Worm (Caenorhabditis elegans) whole organism, mixed stage, embryonic: ENCODE measurements around the gene hgap-2.

Experiments used
- M03D4.4 ChIP-seq: sonication (generic microtip); optimal IDR thresholded peaks from 2 replicates; lab custom pipeline; 2017; ENCODE audit warnings: mild to moderate bottlenecking, missing genetic modification characterization, missing compliant biosample characterization
- blmp-1 ChIP-seq: fragments of 150-350 bp; optimal IDR thresholded peaks from 2 replicates; lab custom pipeline; 2014; ENCODE audit warnings: missing biosample characterization, missing genetic modification characterization
- ceh-39 ChIP-seq: fragments of 150-350 bp; optimal IDR thresholded peaks from 2 replicates; lab custom pipeline; 2014; ENCODE audit warnings: missing biosample characterization, missing genetic modification characterization
- ceh-43 ChIP-seq: fragments of 200-800 bp; sonication (Bioruptor generic); optimal IDR thresholded peaks from 2 replicates; lab custom pipeline; 2018; ENCODE audit warnings: mild to moderate bottlenecking, missing genetic modification characterization, moderate library complexity, missing compliant biosample characterization
- ceh-83 ChIP-seq: fragments of 200-800 bp; sonication (Bioruptor generic); optimal IDR thresholded peaks from 2 replicates; lab custom pipeline; 2018; ENCODE audit warnings: mild to moderate bottlenecking, missing genetic modification characterization, missing compliant biosample characterization
- ces-1 ChIP-seq: fragments of 150-350 bp; optimal IDR thresholded peaks from 2 replicates; lab custom pipeline; 2014; ENCODE audit warnings: missing biosample characterization, missing genetic modification reagents, missing genetic modification characterization
- cnd-1 ChIP-seq: fragments of 200-800 bp; sonication (Bioruptor generic); optimal IDR thresholded peaks from 2 replicates; lab custom pipeline; 2018; ENCODE audit warnings: mild to moderate bottlenecking, missing genetic modification characterization, missing compliant biosample characterization
- drap-1 ChIP-seq: fragments of 200-800 bp; sonication (Bioruptor generic); optimal IDR thresholded peaks from 3 replicates; lab custom pipeline; 2018; ENCODE audit warnings: mild to moderate bottlenecking, missing genetic modification characterization, missing compliant biosample characterization
- elt-1 ChIP-seq: sonication (generic microtip); optimal IDR thresholded peaks from 2 replicates; lab custom pipeline; 2017; ENCODE audit warnings: missing genetic modification characterization, mild to moderate bottlenecking, missing compliant biosample characterization, antibody characterized with exemption, moderate library complexity, borderline replicate concordance; ENCODE audit not compliant: insufficient read depth
- elt-3 ChIP-seq: fragments of 150-350 bp; optimal IDR thresholded peaks from 2 replicates; lab custom pipeline; 2014; ENCODE audit warnings: missing biosample characterization, missing genetic modification characterization
- flh-1 ChIP-seq: fragments of 200-800 bp; sonication (Bioruptor generic); optimal IDR thresholded peaks from 2 replicates; lab custom pipeline; 2018; ENCODE audit warnings: mild to moderate bottlenecking, missing genetic modification characterization, moderate library complexity, missing compliant biosample characterization
- ham-2 ChIP-seq: fragments of 200-800 bp; sonication (Bioruptor generic); optimal IDR thresholded peaks from 2 replicates; lab custom pipeline; 2018; ENCODE audit warnings: mild to moderate bottlenecking, missing genetic modification characterization, missing compliant biosample characterization
- hlh-1 ChIP-seq: fragments of 150-350 bp; optimal IDR thresholded peaks from 2 replicates; lab custom pipeline; 2014; ENCODE audit warnings: missing biosample characterization, missing genetic modification reagents, missing genetic modification characterization
- lin-13 ChIP-seq: fragments of 150-350 bp; optimal IDR thresholded peaks from 2 replicates; lab custom pipeline; 2014; ENCODE audit warnings: missing biosample characterization, missing genetic modification characterization
- lin-32 ChIP-seq: fragments of 200-800 bp; sonication (Bioruptor generic); optimal IDR thresholded peaks from 2 replicates; lab custom pipeline; 2018; ENCODE audit warnings: mild to moderate bottlenecking, missing genetic modification characterization, missing compliant biosample characterization
- lsy-2 ChIP-seq: fragments of 150-350 bp; optimal IDR thresholded peaks from 2 replicates; lab custom pipeline; 2014; ENCODE audit warnings: missing biosample characterization, missing genetic modification characterization
- mep-1 ChIP-seq: fragments of 150-350 bp; optimal IDR thresholded peaks from 2 replicates; lab custom pipeline; 2017; ENCODE audit warnings: missing biosample characterization, missing genetic modification reagents, missing genetic modification characterization, inconsistent platforms
- mls-2 ChIP-seq: sonication (generic microtip); optimal IDR thresholded peaks from 2 replicates; lab custom pipeline; 2016; ENCODE audit warnings: mild to moderate bottlenecking, missing genetic modification characterization, moderate library complexity, missing compliant biosample characterization
- nhr-12 ChIP-seq: fragments of 150-350 bp; optimal IDR thresholded peaks from 2 replicates; lab custom pipeline; 2014; ENCODE audit warnings: missing biosample characterization, missing genetic modification characterization
- nhr-2 ChIP-seq: fragments of 150-350 bp; optimal IDR thresholded peaks from 2 replicates; lab custom pipeline; 2014; ENCODE audit warnings: missing biosample characterization, missing genetic modification characterization
- nhr-237 ChIP-seq: fragments of 150-350 bp; optimal IDR thresholded peaks from 2 replicates; lab custom pipeline; 2014; ENCODE audit warnings: missing biosample characterization, missing genetic modification characterization
- nhr-28 ChIP-seq: fragments of 150-350 bp; optimal IDR thresholded peaks from 2 replicates; lab custom pipeline; 2014; ENCODE audit warnings: missing biosample characterization, missing genetic modification characterization
- nhr-76 ChIP-seq: sonication (generic microtip); optimal IDR thresholded peaks from 2 replicates; lab custom pipeline; 2017; ENCODE audit warnings: missing biosample characterization, missing genetic modification characterization
- pha-4 ChIP-seq: fragments of 150-350 bp; optimal IDR thresholded peaks from 2 replicates; lab custom pipeline; 2018; ENCODE audit warnings: missing biosample characterization, missing genetic modification reagents, missing genetic modification characterization
- sem-2 ChIP-seq: fragments of 200-800 bp; sonication (Bioruptor generic); optimal IDR thresholded peaks from 2 replicates; lab custom pipeline; 2018; ENCODE audit warnings: mild to moderate bottlenecking, missing genetic modification characterization, missing compliant biosample characterization
- snpc-4 ChIP-seq: fragments of 150-350 bp; optimal IDR thresholded peaks from 2 replicates; lab custom pipeline; 2014; ENCODE audit warnings: missing biosample characterization, missing genetic modification characterization
- sptf-1 ChIP-seq: sonication (generic microtip); optimal IDR thresholded peaks from 2 replicates; lab custom pipeline; 2017; ENCODE audit warnings: mild to moderate bottlenecking, missing genetic modification characterization, moderate library complexity, missing compliant biosample characterization
- unc-120 ChIP-seq: sonication (generic microtip); optimal IDR thresholded peaks from 2 replicates; lab custom pipeline; 2017; ENCODE audit warnings: missing genetic modification characterization, missing compliant biosample characterization; ENCODE audit not compliant: poor library complexity, severe bottlenecking
- unc-39 ChIP-seq: fragments of 150-350 bp; optimal IDR thresholded peaks from 2 replicates; lab custom pipeline; 2014; ENCODE audit warnings: missing biosample characterization, missing genetic modification characterization
- unc-62 ChIP-seq: fragments of 150-350 bp; optimal IDR thresholded peaks from 2 replicates; lab custom pipeline; 2014; ENCODE audit warnings: missing biosample characterization, missing genetic modification reagents, missing genetic modification characterization
- ztf-11 ChIP-seq: fragments of 150-350 bp; optimal IDR thresholded peaks from 2 replicates; lab custom pipeline; 2014; ENCODE audit warnings: missing biosample characterization, missing genetic modification characterization

hgap-2 gene

DNA sequence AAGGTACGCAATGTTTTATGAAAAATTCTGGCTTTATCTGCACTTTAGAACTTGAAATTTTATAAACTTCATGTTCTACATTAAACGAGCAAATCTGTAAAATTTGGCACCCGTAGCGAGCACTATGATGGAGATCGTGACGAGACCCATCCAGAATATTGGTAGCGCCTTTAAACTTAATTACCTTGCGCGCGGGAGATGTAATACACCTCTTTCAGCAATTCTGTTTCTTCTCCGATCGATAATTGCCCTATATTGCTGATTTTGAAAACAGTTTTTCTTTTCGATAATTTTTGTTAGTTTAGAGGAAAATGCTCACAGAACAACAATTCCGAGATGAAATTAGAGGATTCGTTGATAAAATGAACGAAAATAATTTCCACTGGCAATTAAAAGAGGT lies 25.9 kb downstream of the hgap-2 start, which contains the start of gene atg-10:
TSS of gene atg-10 (plus strand) at position 301 of the 400 bp plus-strand sequence.
- no peak for TF ChIP-seq elt-3 (tag; lab: Kevin White, UChicago)
- no peak for TF ChIP-seq mep-1 (tag; lab: Kevin White, UChicago)
- no peak for TF ChIP-seq ztf-11 (tag; lab: Kevin White, UChicago)
- TF ChIP-seq ces-1 (GFP tag; lab: Kevin White, UChicago): no peak
- TF ChIP-seq lsy-2 (tag; lab: Kevin White, UChicago): no peak
- TF ChIP-seq cnd-1 (tag; lab: Kevin White, UChicago): no peak
- TF ChIP-seq ham-2: no peak
- TF ChIP-seq drap-1 (GFP tag; lab: Kevin White, UChicago): no peak
- TF ChIP-seq lin-32 (GFP tag; lab: Kevin White, UChicago): no peak
- TF ChIP-seq nhr-12 (tag; lab: Kevin White, UChicago): no peak
- TF ChIP-seq nhr-76: no peak
- no peak for TF ChIP-seq snpc-4
- no peak for TF ChIP-seq blmp-1 (tag; lab: Kevin White, UChicago)
- no peak for TF ChIP-seq pha-4 (tag; lab: Kevin White, UChicago)
- TF ChIP-seq ceh-83 (GFP tag; lab: Kevin White, UChicago): no peak
- TF ChIP-seq sptf-1 (tag; lab: Kevin White, UChicago): no peak
- TF ChIP-seq mls-2 (tag; lab: Kevin White, UChicago): no peak
- TF ChIP-seq nhr-28: no peak
- no peak for TF ChIP-seq lin-13 (tag; lab: Kevin White, UChicago)

- no peak for TF ChIP-seq flh-1
- TF ChIP-seq, all 35 proteins: peak for 0
These were observed 34.0 kb downstream of the hgap-2 start, which contains the start of gene pyr-1 for ce11 chrII:8650644-8651159. Gene pyr-1 (plus strand): TSS chrII:8651109.

ce11 chrII:8648843-8649242 lies 35.9 kb downstream of the hgap-2 start:
- TF ChIP-seq sptf-1 (tag; lab: Kevin White, UChicago) (no peak), nhr-2 (tag; lab: Kevin White, UChicago) (no peak), ceh-39 (tag; lab: Kevin White, UChicago) (no peak), snpc-4 (no peak), sem-2 (GFP tag; lab: Kevin White, UChicago) (no peak), ceh-43 (no peak), flh-1 (no peak), unc-62 (GFP tag; lab: Kevin White, UChicago) (no peak), mep-1 (tag; lab: Kevin White, UChicago) (no peak), ztf-11 (tag; lab: Kevin White, UChicago) (no peak), nhr-12 (tag; lab: Kevin White, UChicago) (no peak)

ce11 chrII:8646437-8646836 lies 38.3 kb downstream of the hgap-2 start:
- no peak for TF ChIP-seq unc-120 (tag; lab: Kevin White, UChicago)
- no peak for TF ChIP-seq flh-1
- TF ChIP-seq sptf-1 (tag; lab: Kevin White, UChicago): no peak
- no peak for TF ChIP-seq ham-2
- no peak for TF ChIP-seq nhr-28
- TF ChIP-seq blmp-1 (tag; lab: Kevin White, UChicago): no peak
- no peak for TF ChIP-seq mep-1 (tag; lab: Kevin White, UChicago)

DNA sequence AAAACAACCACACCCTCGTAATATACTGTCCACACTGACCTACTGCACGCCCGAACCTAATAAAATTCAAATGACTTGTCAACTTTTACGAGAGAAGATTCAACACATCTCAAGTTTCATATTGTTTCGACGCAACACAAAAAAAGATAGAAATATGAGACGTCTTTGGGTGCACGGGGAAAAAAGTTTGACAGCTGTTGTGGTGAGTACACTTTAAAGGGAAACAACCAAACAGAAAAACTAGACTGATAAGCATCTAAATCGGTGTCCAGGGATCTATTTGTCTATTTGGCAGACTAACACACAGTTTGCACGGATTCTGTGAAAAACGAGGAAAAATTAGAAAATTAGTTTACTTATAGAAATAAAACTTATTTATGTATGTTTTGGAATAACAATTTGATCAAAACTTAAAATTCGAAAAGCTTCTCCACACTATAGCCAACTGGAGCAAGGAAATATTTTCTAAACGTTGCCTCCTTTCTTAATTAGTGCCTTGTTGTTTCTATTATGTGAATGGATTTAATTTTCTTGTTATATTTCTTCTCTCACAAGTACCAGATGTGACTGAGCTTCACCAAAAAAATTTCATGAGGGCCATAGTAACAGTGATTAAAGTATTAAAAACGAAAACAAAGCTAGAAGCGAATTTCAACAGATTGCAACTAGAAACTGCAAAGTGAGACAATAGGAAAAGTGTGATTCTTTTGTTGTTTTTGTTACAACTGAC lies 40.9 kb downstream of the hgap-2 start:
- no peak for TF ChIP-seq cnd-1 (tag; lab: Kevin White, UChicago)
- no peak for TF ChIP-seq M03D4.4 (tag; lab: Kevin White, UChicago)
- no peak for TF ChIP-seq elt-1 (tag; lab: Kevin White, UChicago)
- no peak for TF ChIP-seq ceh-39 (tag; lab: Kevin White, UChicago)
- peak; percentile 2 for TF ChIP-seq unc-62 (GFP tag; lab: Kevin White, UChicago)
- no peak for TF ChIP-seq nhr-237
- TF ChIP-seq nhr-12 (tag; lab: Kevin White, UChicago): no peak
- peak; percentile 60 for TF ChIP-seq ces-1 (GFP tag; lab: Kevin White, UChicago)
- no peak for TF ChIP-seq nhr-2 (tag; lab: Kevin White, UChicago)
- TF ChIP-seq ceh-43: no peak
- no peak for TF ChIP-seq hlh-1
- TF ChIP-seq ham-2: no peak
- TF ChIP-seq blmp-1 (tag; lab: Kevin White, UChicago): no peak
- no peak for TF ChIP-seq unc-39 (tag; lab: Kevin White, UChicago)
